Worm (Caenorhabditis elegans) whole organism, L4/young adult: ENCODE measurements around the gene hlh-3.

Source experiments
- W03F9.2 ChIP-seq: fragments of 150-350 bp; optimal IDR thresholded peaks from 2 replicates; lab custom pipeline; 2014; ENCODE audit warnings: missing biosample characterization, missing genetic modification characterization
- dao-5 ChIP-seq: sonication (generic microtip); optimal IDR thresholded peaks from 2 replicates; lab custom pipeline; 2016; ENCODE audit warnings: missing genotype, missing genetic modification characterization, moderate library complexity, missing compliant biosample characterization
- him-1 ChIP-seq: sonication (generic microtip); optimal IDR thresholded peaks from 2 replicates; lab custom pipeline; 2016; ENCODE audit warnings: missing genotype, missing genetic modification reagents, missing genetic modification characterization, missing compliant biosample characterization

- TF ChIP-seq him-1 (tag; lab: Kevin White, UChicago) (no peak), W03F9.2 (tag; lab: Kevin White, UChicago) (no peak), dao-5 (no peak)
Observed at ce11 chrII:9078351-9078750, 8.1 kb upstream of the hlh-3 start.
